Fruit fly (Drosophila melanogaster) whole organism, pupa: Measurements from ENCODE around the gene CG6931.

Experiments used
- CG9948 ChIP-seq: fragments of 200-800 bp; sonication (Bioruptor generic); optimal IDR thresholded peaks from 2 replicates; lab custom pipeline; 2018; ENCODE audit warnings: missing biosample characterization, mild to moderate bottlenecking, missing genetic modification characterization, moderate library complexity
- Ets98B ChIP-seq: fragments of 200-800 bp; sonication (Bioruptor generic); IDR thresholded peaks from 2 replicates; pipeline ENCODE4 v1.3.6; 2022; ENCODE audit warnings: missing biosample characterization, missing genetic modification characterization
- Pif1A ChIP-seq: fragments of 200-800 bp; sonication (Bioruptor generic); optimal IDR thresholded peaks from 3 replicates; lab custom pipeline; 2016; ENCODE audit warnings: missing biosample characterization, missing genetic modification characterization
- Snoo ChIP-seq: fragments of 200-800 bp; sonication (Bioruptor generic); optimal IDR thresholded peaks from 3 replicates; lab custom pipeline; 2017; ENCODE audit warnings: missing biosample characterization, mild to moderate bottlenecking, missing genetic modification characterization, inconsistent platforms
- gl ChIP-seq: fragments of 200-800 bp; sonication (Bioruptor generic); optimal IDR thresholded peaks from 2 replicates; lab custom pipeline; 2018; ENCODE audit warnings: missing biosample characterization, mild to moderate bottlenecking, missing genetic modification characterization

DNA sequence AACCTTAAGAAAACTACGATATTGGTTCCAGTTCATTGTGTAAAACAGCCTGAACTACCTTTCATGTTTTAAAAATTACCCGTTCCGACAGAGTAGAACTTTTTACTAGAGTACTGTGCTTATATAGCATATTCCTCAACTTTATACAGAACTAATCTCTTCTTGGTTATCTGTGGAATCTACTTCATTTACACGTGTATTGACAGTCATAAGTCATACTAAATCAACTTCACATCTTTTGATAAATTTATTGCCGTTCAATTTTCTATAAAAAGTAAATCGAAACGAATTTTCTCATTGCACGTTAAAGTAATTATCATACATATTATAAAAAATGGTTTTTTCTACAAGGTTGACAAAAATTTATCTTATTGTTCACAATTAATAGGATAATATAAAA is 16.8 kb upstream of the CG6931 start, which contains the start of gene CG42397:
- no peak for TF ChIP-seq CG9948 (tag; lab: Kevin White, UChicago)
- TF ChIP-seq Snoo (tag; lab: Kevin White, UChicago), result no peak
- TF ChIP-seq gl, result no peak
- no peak for TF ChIP-seq Pif1A (GFP tag; lab: Kevin White, UChicago)
- TF ChIP-seq Ets98B (GFP tag; lab: Robert Waterston, UW), result no peak
